Worm (Caenorhabditis elegans) whole organism, mixed stage, embryonic: ENCODE data around the gene K08F4.5.
A peak's percentile ranks its signal among the peaks of the same experiment; 100 is the strongest.

Source experiments
- bed-3 ChIP-seq: fragments of 200-800 bp; sonication (Bioruptor generic); optimal IDR thresholded peaks from 3 replicates; lab custom pipeline; 2018; ENCODE audit warnings: mild to moderate bottlenecking, missing genetic modification characterization, moderate library complexity, missing compliant biosample characterization
- blmp-1 ChIP-seq: fragments of 150-350 bp; optimal IDR thresholded peaks from 2 replicates; lab custom pipeline; 2014; ENCODE audit warnings: missing biosample characterization, missing genetic modification characterization
- ceh-39 ChIP-seq: fragments of 150-350 bp; optimal IDR thresholded peaks from 2 replicates; lab custom pipeline; 2014; ENCODE audit warnings: missing biosample characterization, missing genetic modification characterization
- ceh-43 ChIP-seq: fragments of 200-800 bp; sonication (Bioruptor generic); optimal IDR thresholded peaks from 2 replicates; lab custom pipeline; 2018; ENCODE audit warnings: mild to moderate bottlenecking, missing genetic modification characterization, moderate library complexity, missing compliant biosample characterization
- ceh-83 ChIP-seq: fragments of 200-800 bp; sonication (Bioruptor generic); optimal IDR thresholded peaks from 2 replicates; lab custom pipeline; 2018; ENCODE audit warnings: mild to moderate bottlenecking, missing genetic modification characterization, missing compliant biosample characterization
- ces-1 ChIP-seq: fragments of 150-350 bp; optimal IDR thresholded peaks from 2 replicates; lab custom pipeline; 2014; ENCODE audit warnings: missing biosample characterization, missing genetic modification reagents, missing genetic modification characterization
- cnd-1 ChIP-seq: fragments of 200-800 bp; sonication (Bioruptor generic); optimal IDR thresholded peaks from 2 replicates; lab custom pipeline; 2018; ENCODE audit warnings: mild to moderate bottlenecking, missing genetic modification characterization, missing compliant biosample characterization
- drap-1 ChIP-seq: fragments of 200-800 bp; sonication (Bioruptor generic); optimal IDR thresholded peaks from 3 replicates; lab custom pipeline; 2018; ENCODE audit warnings: mild to moderate bottlenecking, missing genetic modification characterization, missing compliant biosample characterization
- elt-1 ChIP-seq: sonication (generic microtip); optimal IDR thresholded peaks from 2 replicates; lab custom pipeline; 2017; ENCODE audit warnings: missing genetic modification characterization, mild to moderate bottlenecking, missing compliant biosample characterization, antibody characterized with exemption, moderate library complexity, borderline replicate concordance; ENCODE audit not compliant: insufficient read depth
- ham-2 ChIP-seq: fragments of 200-800 bp; sonication (Bioruptor generic); optimal IDR thresholded peaks from 2 replicates; lab custom pipeline; 2018; ENCODE audit warnings: mild to moderate bottlenecking, missing genetic modification characterization, missing compliant biosample characterization
- hlh-1 ChIP-seq: fragments of 150-350 bp; optimal IDR thresholded peaks from 2 replicates; lab custom pipeline; 2014; ENCODE audit warnings: missing biosample characterization, missing genetic modification reagents, missing genetic modification characterization
- lsy-2 ChIP-seq: fragments of 150-350 bp; optimal IDR thresholded peaks from 2 replicates; lab custom pipeline; 2014; ENCODE audit warnings: missing biosample characterization, missing genetic modification characterization
- mab-5 ChIP-seq: fragments of 150-350 bp; optimal IDR thresholded peaks from 2 replicates; lab custom pipeline; 2014; ENCODE audit warnings: missing biosample characterization, missing genetic modification characterization
- mep-1 ChIP-seq: fragments of 150-350 bp; optimal IDR thresholded peaks from 2 replicates; lab custom pipeline; 2017; ENCODE audit warnings: missing biosample characterization, missing genetic modification reagents, missing genetic modification characterization, inconsistent platforms
- mls-2 ChIP-seq: sonication (generic microtip); optimal IDR thresholded peaks from 2 replicates; lab custom pipeline; 2016; ENCODE audit warnings: mild to moderate bottlenecking, missing genetic modification characterization, moderate library complexity, missing compliant biosample characterization
- nhr-12 ChIP-seq: fragments of 150-350 bp; optimal IDR thresholded peaks from 2 replicates; lab custom pipeline; 2014; ENCODE audit warnings: missing biosample characterization, missing genetic modification characterization
- nhr-2 ChIP-seq: fragments of 150-350 bp; optimal IDR thresholded peaks from 2 replicates; lab custom pipeline; 2014; ENCODE audit warnings: missing biosample characterization, missing genetic modification characterization
- nhr-237 ChIP-seq: fragments of 150-350 bp; optimal IDR thresholded peaks from 2 replicates; lab custom pipeline; 2014; ENCODE audit warnings: missing biosample characterization, missing genetic modification characterization
- nhr-28 ChIP-seq: fragments of 150-350 bp; optimal IDR thresholded peaks from 2 replicates; lab custom pipeline; 2014; ENCODE audit warnings: missing biosample characterization, missing genetic modification characterization
- nhr-76 ChIP-seq: sonication (generic microtip); optimal IDR thresholded peaks from 2 replicates; lab custom pipeline; 2017; ENCODE audit warnings: missing biosample characterization, missing genetic modification characterization
- pha-4 ChIP-seq: fragments of 150-350 bp; optimal IDR thresholded peaks from 2 replicates; lab custom pipeline; 2018; ENCODE audit warnings: missing biosample characterization, missing genetic modification reagents, missing genetic modification characterization
- sem-2 ChIP-seq: fragments of 200-800 bp; sonication (Bioruptor generic); optimal IDR thresholded peaks from 2 replicates; lab custom pipeline; 2018; ENCODE audit warnings: mild to moderate bottlenecking, missing genetic modification characterization, missing compliant biosample characterization
- snpc-4 ChIP-seq: fragments of 150-350 bp; optimal IDR thresholded peaks from 2 replicates; lab custom pipeline; 2014; ENCODE audit warnings: missing biosample characterization, missing genetic modification characterization
- sptf-1 ChIP-seq: sonication (generic microtip); optimal IDR thresholded peaks from 2 replicates; lab custom pipeline; 2017; ENCODE audit warnings: mild to moderate bottlenecking, missing genetic modification characterization, moderate library complexity, missing compliant biosample characterization
- tbx-8 ChIP-seq: fragments of 200-800 bp; sonication (Bioruptor generic); optimal IDR thresholded peaks from 2 replicates; lab custom pipeline; 2018; ENCODE audit warnings: mild to moderate bottlenecking, missing genetic modification characterization, moderate library complexity, missing compliant biosample characterization
- unc-120 ChIP-seq: sonication (generic microtip); optimal IDR thresholded peaks from 2 replicates; lab custom pipeline; 2017; ENCODE audit warnings: missing genetic modification characterization, missing compliant biosample characterization; ENCODE audit not compliant: poor library complexity, severe bottlenecking
- unc-39 ChIP-seq: fragments of 150-350 bp; optimal IDR thresholded peaks from 2 replicates; lab custom pipeline; 2014; ENCODE audit warnings: missing biosample characterization, missing genetic modification characterization
- unc-62 ChIP-seq: fragments of 150-350 bp; optimal IDR thresholded peaks from 2 replicates; lab custom pipeline; 2014; ENCODE audit warnings: missing biosample characterization, missing genetic modification reagents, missing genetic modification characterization
- zip-8 ChIP-seq: fragments of 150-350 bp; optimal IDR thresholded peaks from 2 replicates; lab custom pipeline; 2014; ENCODE audit warnings: missing biosample characterization, missing genetic modification characterization

The K08F4.5 gene

ce11 chrIV:10157489-10158088 is 21.9 kb upstream of the K08F4.5 start, which contains the start of gene ttr-53:
TSS of gene ttr-53 (plus strand) at chrIV:10158038.
- TF ChIP-seq unc-120 (tag; lab: Kevin White, UChicago), result no peak
- TF ChIP-seq unc-62 (GFP tag; lab: Kevin White, UChicago), result no peak
- TF ChIP-seq snpc-4, result no peak
- no peak for TF ChIP-seq hlh-1 (tag; lab: Kevin White, UChicago)
- no peak for TF ChIP-seq sem-2 (GFP tag; lab: Kevin White, UChicago)
- TF ChIP-seq mep-1, result no peak

- TF ChIP-seq elt-1 (tag; lab: Kevin White, UChicago) (no peak), sem-2 (GFP tag; lab: Kevin White, UChicago) (no peak), ceh-83 (no peak), nhr-12 (tag; lab: Kevin White, UChicago) (no peak), sptf-1 (tag; lab: Kevin White, UChicago) (no peak), pha-4 (no peak), drap-1 (GFP tag; lab: Kevin White, UChicago) (no peak), unc-39 (tag; lab: Kevin White, UChicago) (no peak), ces-1 (GFP tag; lab: Kevin White, UChicago) (no peak), unc-62 (GFP tag; lab: Kevin White, UChicago) (no peak)
Observed at ce11 chrIV:10157034-10157433, 21.3 kb upstream of the K08F4.5 start.

ce11 chrIV:10155475-10155874 is 19.8 kb upstream of the K08F4.5 start, which contains the start of gene ttr-54:
TSS of gene ttr-54 (plus strand) at chrIV:10155775.
- TF ChIP-seq hlh-1 (tag; lab: Kevin White, UChicago), result peak; percentile 56
- no peak for TF ChIP-seq mep-1
- TF ChIP-seq cnd-1 (tag; lab: Kevin White, UChicago), result no peak
- TF ChIP-seq ceh-39 (tag; lab: Kevin White, UChicago), result no peak
- TF ChIP-seq nhr-76 (tag; lab: Kevin White, UChicago), result no peak
- no peak for TF ChIP-seq ham-2
- TF ChIP-seq, all 35 proteins: peak for 1

ce11 chrIV:10153479-10153878 is 17.8 kb upstream of the K08F4.5 start:
- TF ChIP-seq tbx-8 (GFP tag; lab: Kevin White, UChicago), result no peak
- no peak for TF ChIP-seq unc-62 (GFP tag; lab: Kevin White, UChicago)

ce11 chrIV:10151439-10151997 is 15.8 kb upstream of the K08F4.5 start, which contains the start of gene copg-1:
TSS of gene copg-1 (plus strand) at chrIV:10151947.
- TF ChIP-seq nhr-2 (tag; lab: Kevin White, UChicago) (peak; percentile 28), cnd-1 (tag; lab: Kevin White, UChicago) (no peak), lsy-2 (peak; percentile 92), mab-5 (tag; lab: Kevin White, UChicago) (no peak), ceh-39 (tag; lab: Kevin White, UChicago) (no peak), ces-1 (GFP tag; lab: Kevin White, UChicago) (peak; percentile 92), hlh-1 (tag; lab: Kevin White, UChicago) (no peak)
- TF ChIP-seq, all 35 proteins: peak for 3

ce11 chrIV:10150552-10151004 is 14.9 kb upstream of the K08F4.5 start, which contains the start of gene tsp-12:
TSS of gene tsp-12 (minus strand) at chrIV:10150602.
- TF ChIP-seq sptf-1 (tag; lab: Kevin White, UChicago) (peak; percentile 27), ces-1 (GFP tag; lab: Kevin White, UChicago) (peak; percentile 83), unc-39 (tag; lab: Kevin White, UChicago) (no peak)

- no peak for TF ChIP-seq bed-3 (GFP tag; lab: Kevin White, UChicago)
- TF ChIP-seq ces-1 (GFP tag; lab: Kevin White, UChicago), result no peak
- TF ChIP-seq nhr-2 (tag; lab: Kevin White, UChicago), result no peak
- no peak for TF ChIP-seq cnd-1 (tag; lab: Kevin White, UChicago)
- no peak for TF ChIP-seq unc-62 (GFP tag; lab: Kevin White, UChicago)
- no peak for TF ChIP-seq nhr-28 (tag; lab: Kevin White, UChicago)
- no peak for TF ChIP-seq ceh-83
- no peak for TF ChIP-seq ceh-39 (tag; lab: Kevin White, UChicago)
- no peak for TF ChIP-seq tbx-8 (GFP tag; lab: Kevin White, UChicago)
- no peak for TF ChIP-seq elt-1 (tag; lab: Kevin White, UChicago)
- TF ChIP-seq nhr-237, result no peak
- TF ChIP-seq nhr-12 (tag; lab: Kevin White, UChicago), result no peak
- TF ChIP-seq ceh-43 (GFP tag; lab: Kevin White, UChicago), result no peak
- no peak for TF ChIP-seq unc-39 (tag; lab: Kevin White, UChicago)
- no peak for TF ChIP-seq zip-8
- no peak for TF ChIP-seq blmp-1
- no peak for TF ChIP-seq mls-2 (tag; lab: Kevin White, UChicago)
- no peak for TF ChIP-seq mab-5 (tag; lab: Kevin White, UChicago)
Observed at ce11 chrIV:10148938-10149337, 13.2 kb upstream of the K08F4.5 start, which contains the start of gene pigs-1. TSS of gene pigs-1 (minus strand) at chrIV:10149038.
